Fruit fly (Drosophila melanogaster) whole organism, embryonic: ENCODE results near the gene nmo.

ENCODE experiments used
- ATbp ChIP-seq: fragments of 200-800 bp; sonication (Bioruptor generic); optimal IDR thresholded peaks from 2 replicates; lab custom pipeline; 2017; ENCODE audit warnings: missing biosample characterization, mild to moderate bottlenecking, missing genetic modification characterization, missing genetic modification reagents
- CG10979 ChIP-seq: fragments of 200-800 bp; sonication (Bioruptor generic); optimal IDR thresholded peaks from 2 replicates; lab custom pipeline; 2018; ENCODE audit warnings: missing biosample characterization, mild to moderate bottlenecking, missing genetic modification characterization, moderate library complexity
- CG11504 ChIP-seq: fragments of 200-800 bp; sonication (Bioruptor generic); optimal IDR thresholded peaks from 3 replicates; lab custom pipeline; 2019; ENCODE audit warnings: missing biosample characterization, mild to moderate bottlenecking, missing genetic modification characterization, moderate library complexity
- CG11695 ChIP-seq: fragments of 200-800 bp; sonication (Bioruptor generic); IDR thresholded peaks from 3 replicates; pipeline ENCODE4 v1.3.6; 2022; ENCODE audit warnings: missing biosample characterization, missing genetic modification characterization
- CG11723 ChIP-seq: fragments of 200-800 bp; sonication (Bioruptor generic); optimal IDR thresholded peaks from 2 replicates; lab custom pipeline; 2017; ENCODE audit warnings: missing biosample characterization, mild to moderate bottlenecking, missing genetic modification characterization
- CG12942 ChIP-seq: fragments of 200-800 bp; sonication (Bioruptor generic); optimal IDR thresholded peaks from 3 replicates; lab custom pipeline; 2016; ENCODE audit warnings: missing biosample characterization, missing genetic modification characterization
- CG13775 ChIP-seq: fragments of 200-800 bp; sonication (Bioruptor generic); optimal IDR thresholded peaks from 3 replicates; lab custom pipeline; 2017; ENCODE audit warnings: missing biosample characterization, mild to moderate bottlenecking, missing genetic modification characterization
- CG15514 ChIP-seq: fragments of 200-800 bp; sonication (Bioruptor generic); optimal IDR thresholded peaks from 3 replicates; lab custom pipeline; 2017; ENCODE audit warnings: missing biosample characterization, missing genetic modification characterization, mild to moderate bottlenecking, moderate library complexity, missing genetic modification reagents
- CG1602 ChIP-seq: fragments of 200-800 bp; sonication (Bioruptor generic); optimal IDR thresholded peaks from 3 replicates; lab custom pipeline; 2016; ENCODE audit warnings: missing biosample characterization, missing genetic modification characterization
- CG17829 ChIP-seq: fragments of 200-800 bp; optimal IDR thresholded peaks from 2 replicates; lab custom pipeline; 2019; ENCODE audit warnings: missing biosample characterization, mild to moderate bottlenecking, missing genetic modification characterization, moderate library complexity
- CG18262 ChIP-seq: fragments of 200-800 bp; optimal IDR thresholded peaks from 3 replicates; lab custom pipeline; 2019; ENCODE audit warnings: missing biosample characterization, mild to moderate bottlenecking, missing genetic modification characterization, moderate library complexity
- CG2116 ChIP-seq: fragments of 200-800 bp; sonication (Bioruptor generic); optimal IDR thresholded peaks from 3 replicates; lab custom pipeline; 2018; ENCODE audit warnings: missing biosample characterization, mild to moderate bottlenecking, missing genetic modification characterization
- CG2120 ChIP-seq: fragments of 200-800 bp; sonication (Bioruptor generic); optimal IDR thresholded peaks from 3 replicates; lab custom pipeline; 2016; ENCODE audit warnings: missing biosample characterization, missing genetic modification characterization
- CG2129 ChIP-seq: fragments of 200-800 bp; sonication (Bioruptor generic); IDR thresholded peaks from 2 replicates; pipeline ENCODE4 v1.3.6; 2022; ENCODE audit warnings: missing biosample characterization, missing genetic modification characterization; ENCODE audit not compliant: partially characterized antibody
- CG2202 ChIP-seq: fragments of 200-800 bp; sonication (Bioruptor generic); optimal IDR thresholded peaks from 2 replicates; lab custom pipeline; 2018; ENCODE audit warnings: missing biosample characterization, mild to moderate bottlenecking, missing genetic modification characterization
- CG2678 ChIP-seq: fragments of 200-800 bp; sonication (Bioruptor generic); optimal IDR thresholded peaks from 3 replicates; lab custom pipeline; 2019; ENCODE audit warnings: missing biosample characterization, mild to moderate bottlenecking, missing genetic modification characterization, moderate library complexity
- CG30431 ChIP-seq: fragments of 200-800 bp; sonication (Bioruptor generic); optimal IDR thresholded peaks from 2 replicates; lab custom pipeline; 2017; ENCODE audit warnings: missing biosample characterization, missing genetic modification characterization
- CG31441 ChIP-seq: fragments of 200-800 bp; sonication (Bioruptor generic); IDR thresholded peaks from 2 replicates; pipeline ENCODE4 v1.3.6; 2022; ENCODE audit warnings: missing biosample characterization, missing genetic modification characterization
- CG33557 ChIP-seq: fragments of 200-800 bp; sonication (Bioruptor generic); optimal IDR thresholded peaks from 2 replicates; lab custom pipeline; 2019; ENCODE audit warnings: missing biosample characterization, mild to moderate bottlenecking, missing genetic modification characterization, moderate library complexity
- CG34376 ChIP-seq: fragments of 200-800 bp; sonication (Bioruptor generic); optimal IDR thresholded peaks from 2 replicates; lab custom pipeline; 2018; ENCODE audit warnings: missing biosample characterization, mild to moderate bottlenecking, missing genetic modification characterization
- CG4707 ChIP-seq: fragments of 200-800 bp; sonication (Bioruptor generic); optimal IDR thresholded peaks from 2 replicates; lab custom pipeline; 2018; ENCODE audit warnings: missing biosample characterization, mild to moderate bottlenecking, missing genetic modification characterization, moderate library complexity
- CG6254 ChIP-seq: fragments of 200-800 bp; sonication (Bioruptor generic); optimal IDR thresholded peaks from 3 replicates; lab custom pipeline; 2017; ENCODE audit warnings: mild to moderate bottlenecking, missing biosample characterization, missing genetic modification reagents, missing genetic modification characterization
- CG8388 ChIP-seq: fragments of 200-800 bp; sonication (Bioruptor generic); optimal IDR thresholded peaks from 2 replicates; lab custom pipeline; 2019; ENCODE audit warnings: missing biosample characterization, mild to moderate bottlenecking, missing genetic modification characterization, moderate library complexity
- CG9727 ChIP-seq: fragments of 200-800 bp; sonication (Bioruptor generic); optimal IDR thresholded peaks from 3 replicates; lab custom pipeline; 2017; ENCODE audit warnings: missing biosample characterization, mild to moderate bottlenecking, missing genetic modification characterization
- D19A ChIP-seq: fragments of 200-800 bp; optimal IDR thresholded peaks from 3 replicates; lab custom pipeline; 2019; ENCODE audit warnings: missing biosample characterization, mild to moderate bottlenecking, missing genetic modification characterization, moderate library complexity
- Doc2 ChIP-seq: fragments of 200-800 bp; sonication (Bioruptor generic); IDR thresholded peaks from 2 replicates; pipeline ENCODE4 v1.3.6; 2022; ENCODE audit warnings: missing biosample characterization, missing genetic modification characterization
- Drgx ChIP-seq: fragments of 200-800 bp; sonication (Bioruptor generic); IDR thresholded peaks from 2 replicates; pipeline ENCODE4 v1.3.6; 2022; ENCODE audit warnings: missing biosample characterization, missing genetic modification characterization
- Hmx ChIP-seq: fragments of 200-800 bp; sonication (Bioruptor generic); optimal IDR thresholded peaks from 2 replicates; lab custom pipeline; 2016; ENCODE audit warnings: missing biosample characterization, missing genetic modification characterization
- Hr39 ChIP-seq: fragments of >200 bp; optimal IDR thresholded peaks from 2 replicates; lab custom pipeline; 2017
- Lim3 ChIP-seq: fragments of 200-800 bp; sonication (Bioruptor generic); IDR thresholded peaks from 2 replicates; pipeline ENCODE4 v1.3.6; 2022; ENCODE audit warnings: missing biosample characterization, missing genetic modification characterization
- Meics ChIP-seq: fragments of 200-800 bp; sonication (Bioruptor generic); optimal IDR thresholded peaks from 2 replicates; lab custom pipeline; 2017; ENCODE audit warnings: missing biosample characterization, mild to moderate bottlenecking, missing genetic modification characterization
- NK7.1 ChIP-seq: fragments of 200-800 bp; sonication (Bioruptor generic); optimal IDR thresholded peaks from 3 replicates; lab custom pipeline; 2016; ENCODE audit warnings: missing biosample characterization, missing genetic modification characterization
- Six4 ChIP-seq: fragments of 200-800 bp; sonication (Bioruptor generic); optimal IDR thresholded peaks from 2 replicates; lab custom pipeline; 2016; ENCODE audit warnings: missing biosample characterization, missing genetic modification characterization
- Trl ChIP-seq, 3 experiments: fragments of >200 bp in 2 of 3; fragments of 200-800 bp in 1 of 3; sonication (Bioruptor generic) in 1 of 3; optimal IDR thresholded peaks; 2 replicates in 1 of 3; 3 replicates in 2 of 3; lab custom pipeline; 2016 to 2017; ENCODE audit warnings: missing biosample characterization in 1 of 3, missing genetic modification characterization in 1 of 3
- al ChIP-seq: fragments of 200-800 bp; sonication (Bioruptor generic); IDR thresholded peaks from 2 replicates; pipeline ENCODE4 v1.3.6; 2022; ENCODE audit warnings: missing biosample characterization, missing genetic modification characterization
- chinmo ChIP-seq: fragments of 200-800 bp; sonication (Bioruptor generic); IDR thresholded peaks from 4 replicates; pipeline ENCODE4 v1.3.6; 2022; ENCODE audit warnings: missing biosample characterization, missing genetic modification characterization; ENCODE audit not compliant: partially characterized antibody
- ci ChIP-seq: fragments of 200-800 bp; sonication (Bioruptor generic); IDR thresholded peaks from 3 replicates; pipeline ENCODE4 v1.3.6; 2022; ENCODE audit warnings: missing biosample characterization, missing genetic modification characterization
- dmrt99B ChIP-seq: fragments of 200-800 bp; sonication (Bioruptor generic); optimal IDR thresholded peaks from 2 replicates; lab custom pipeline; 2018; ENCODE audit warnings: missing biosample characterization, mild to moderate bottlenecking, missing genetic modification characterization, moderate library complexity
- exex ChIP-seq: fragments of 200-800 bp; sonication (Bioruptor generic); optimal IDR thresholded peaks from 4 replicates; lab custom pipeline; 2018; ENCODE audit warnings: missing biosample characterization, mild to moderate bottlenecking, missing genetic modification characterization, moderate library complexity
- lola ChIP-seq, 3 experiments: fragments of >200 bp in 2 of 3; fragments of 200-800 bp in 1 of 3; sonication (Bioruptor generic) in 1 of 3; optimal IDR thresholded peaks; 2 replicates each; lab custom pipeline; 2017 to 2019; ENCODE audit warnings: missing biosample characterization in 3 of 3, missing genetic modification characterization in 3 of 3, mild to moderate bottlenecking in 1 of 3, moderate library complexity in 1 of 3
- mam ChIP-seq: fragments of 200-800 bp; sonication (Bioruptor generic); optimal IDR thresholded peaks from 3 replicates; lab custom pipeline; 2016; ENCODE audit warnings: missing biosample characterization, missing genetic modification characterization
- nerfin-1 ChIP-seq: fragments of 200-800 bp; sonication (Bioruptor generic); optimal IDR thresholded peaks from 3 replicates; lab custom pipeline; 2019; ENCODE audit warnings: missing biosample characterization, mild to moderate bottlenecking, missing genetic modification characterization, moderate library complexity
- nmo ChIP-seq: fragments of 200-800 bp; sonication (Bioruptor generic); optimal IDR thresholded peaks from 2 replicates; lab custom pipeline; 2018; ENCODE audit warnings: missing biosample characterization, mild to moderate bottlenecking, missing genetic modification characterization, moderate library complexity
- nom ChIP-seq: fragments of 200-800 bp; sonication (Bioruptor generic); optimal IDR thresholded peaks from 2 replicates; lab custom pipeline; 2017; ENCODE audit warnings: missing biosample characterization, missing genetic modification characterization, mild to moderate bottlenecking, moderate library complexity, missing genetic modification reagents
- pnt ChIP-seq: fragments of 200-800 bp; sonication (Bioruptor generic); optimal IDR thresholded peaks from 3 replicates; lab custom pipeline; 2016; ENCODE audit warnings: missing biosample characterization, missing genetic modification characterization
- tap ChIP-seq: fragments of 200-800 bp; optimal IDR thresholded peaks from 3 replicates; lab custom pipeline; 2019; ENCODE audit warnings: missing biosample characterization, mild to moderate bottlenecking, missing genetic modification characterization, moderate library complexity
- twi ChIP-seq: fragments of 200-800 bp; optimal IDR thresholded peaks from 2 replicates; lab custom pipeline; 2019; ENCODE audit warnings: missing biosample characterization, mild to moderate bottlenecking, missing genetic modification characterization, moderate library complexity
- wek ChIP-seq: fragments of 200-800 bp; sonication (Bioruptor generic); optimal IDR thresholded peaks from 3 replicates; lab custom pipeline; 2018; ENCODE audit warnings: missing biosample characterization, mild to moderate bottlenecking, missing genetic modification characterization, moderate library complexity

Gene nmo

dm6 chr3L:7961973-7962753 lies 16.7 kb upstream of the nmo start (continued):
- no peak for TF ChIP-seq CG2120 (GFP tag; lab: Kevin White, UChicago)
- no peak for TF ChIP-seq CG30431
- TF ChIP-seq nom = peak; percentile 17
- TF ChIP-seq Drgx = 0 out of 2 replicates have a peak, but pooled peaks have one; percentile 18
- TF ChIP-seq CG6254 (GFP tag; lab: Kevin White, UChicago) = peak; percentile 37
- TF ChIP-seq mam = no peak
- no peak for TF ChIP-seq pnt (GFP tag; lab: Kevin White, UChicago)
- no peak for TF ChIP-seq CG11695 (GFP tag; lab: Robert Waterston, UW)
- peak; percentile 100 for TF ChIP-seq exex
- no peak for TF ChIP-seq CG2129
- peak; percentile 17 for TF ChIP-seq ATbp
- no peak for TF ChIP-seq CG15514 (GFP tag; lab: Kevin White, UChicago)
- no peak for TF ChIP-seq Hmx
- TF ChIP-seq CG11723 (GFP tag; lab: Kevin White, UChicago) = no peak
- TF ChIP-seq D19A (tag; lab: Kevin White, UChicago) = peak; percentile 44
- TF ChIP-seq lola (GFP tag; optimal IDR thresholded peaks at IDR 0.05; lab: Kevin White, UChicago) = peak in 1 of 3 experiments; percentile 65
- TF ChIP-seq CG33557 (GFP tag; lab: Kevin White, UChicago) = peak; percentile 3
- peak; percentile 58; the same call in 1 of the 2 replicates for TF ChIP-seq CG31441 (GFP tag; lab: Robert Waterston, UW)
- 0 out of 4 replicates have a peak, but pooled peaks have one; percentile 29 for TF ChIP-seq chinmo (GFP tag; lab: Robert Waterston, UW)
- TF ChIP-seq CG18262 (tag; lab: Kevin White, UChicago) = peak; percentile 86
- TF ChIP-seq al (GFP tag; lab: Robert Waterston, UW) = no peak
- peak; percentile 70 for TF ChIP-seq CG2678 (tag; lab: Kevin White, UChicago)
- TF ChIP-seq CG2202 (tag; lab: Kevin White, UChicago) = peak; percentile 24
- TF ChIP-seq Meics (GFP tag; lab: Kevin White, UChicago) = peak; percentile 11
- no peak for TF ChIP-seq CG12942
- no peak for TF ChIP-seq Hr39 (lab: Kevin White, UChicago)
- peak; percentile 25 for TF ChIP-seq wek (GFP tag; lab: Kevin White, UChicago)
- TF ChIP-seq CG17829 (tag; lab: Kevin White, UChicago) = peak; percentile 57
- peak; percentile 59 for TF ChIP-seq dmrt99B (tag; lab: Kevin White, UChicago)
- TF ChIP-seq CG9727 = peak; percentile 36
- no peak for TF ChIP-seq CG2116 (GFP tag; lab: Kevin White, UChicago)
- no peak for TF ChIP-seq Trl (optimal IDR thresholded peaks at IDR 0.05; lab: Kevin White, UChicago)
- no peak for TF ChIP-seq Trl (GFP tag; optimal IDR thresholded peaks at IDR 0.05; lab: Kevin White, UChicago)
- peak; percentile 67 for TF ChIP-seq nmo (GFP tag; lab: Kevin White, UChicago)
- peak; percentile 18 for TF ChIP-seq twi
- peak; percentile 73 for TF ChIP-seq CG11504 (tag; lab: Kevin White, UChicago)
- peak; percentile 53 for TF ChIP-seq CG34376
- TF ChIP-seq CG1602 = peak; percentile 1
- 0 out of 3 replicates have a peak, but pooled peaks have one; percentile 47 for TF ChIP-seq ci
- TF ChIP-seq CG10979 (tag; lab: Kevin White, UChicago) = peak; percentile 48
- TF ChIP-seq Six4 (GFP tag; lab: Kevin White, UChicago) = no peak
- peak; percentile 5 for TF ChIP-seq CG4707
- TF ChIP-seq NK7.1 = no peak
- no peak for TF ChIP-seq Doc2 (GFP tag; lab: Robert Waterston, UW)
- peak; percentile 8 for TF ChIP-seq nerfin-1 (tag; lab: Kevin White, UChicago)
- peak; percentile 77; the same call in 1 of the 2 replicates for TF ChIP-seq Lim3 (GFP tag; lab: Robert Waterston, UW)
- peak; percentile 1 for TF ChIP-seq CG13775 (GFP tag; lab: Kevin White, UChicago)
- peak; percentile 34 for TF ChIP-seq tap (tag; lab: Kevin White, UChicago)
- peak; percentile 38 for TF ChIP-seq CG8388 (GFP tag; lab: Kevin White, UChicago)
